Worm (Caenorhabditis elegans): Measurements from ENCODE around the gene fipr-20.
A peak's percentile ranks its signal among the peaks of the same experiment; 100 is the strongest.

Gene fipr-20

DNA sequence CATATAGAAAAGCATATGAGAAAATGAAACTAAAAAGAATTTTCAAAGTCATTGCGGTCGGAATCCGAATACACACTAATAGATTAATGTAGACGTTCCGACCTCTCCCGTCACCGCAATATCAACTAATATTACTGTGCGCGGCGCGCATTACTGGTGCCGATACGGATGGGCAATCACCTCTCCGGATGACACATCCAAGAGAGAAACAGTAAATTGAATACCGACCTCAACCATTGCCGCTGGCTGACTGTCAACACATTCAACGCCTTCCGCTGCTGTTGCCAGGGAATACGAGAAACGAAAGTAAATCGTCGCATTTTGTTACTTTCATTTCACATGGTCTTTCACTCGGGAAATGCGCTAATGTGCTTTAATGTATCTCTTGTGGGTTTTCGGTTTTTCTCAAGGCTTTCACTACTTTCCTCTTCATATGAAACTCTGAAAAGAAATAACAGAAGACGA, 32.7 kb upstream of the fipr-20 start:
- no peak for TF ChIP-seq pha-4 (tag; optimal IDR thresholded peaks at IDR 0.05)
- no peak for TF ChIP-seq sox-4 (tag; optimal IDR thresholded peaks at IDR 0.05)
- TF ChIP-seq ama-1 (optimal IDR thresholded peaks at IDR 0.05) = peak; percentile 51
- no peak for TF ChIP-seq unc-55 (GFP tag; optimal IDR thresholded peaks at IDR 0.05)

DNA sequence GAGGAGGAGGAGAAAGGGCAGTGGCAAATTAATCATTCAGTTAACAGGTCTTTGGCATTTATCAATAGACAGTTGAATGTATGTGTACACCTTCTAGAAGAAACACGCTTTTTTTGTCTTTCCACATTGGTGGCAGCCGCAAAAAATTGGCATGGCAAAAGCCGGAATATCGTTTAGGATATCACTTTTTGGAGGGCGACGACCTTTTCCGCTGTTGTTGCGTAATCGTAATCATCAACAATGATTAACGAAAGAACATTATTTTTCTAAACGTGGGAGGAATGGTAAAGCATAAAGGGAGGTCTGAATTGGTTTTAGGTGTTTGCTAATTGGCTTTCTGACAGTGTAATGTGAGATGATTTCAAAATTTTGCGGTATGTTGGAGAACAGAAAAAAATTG, 29.7 kb upstream of the fipr-20 start:
- TF ChIP-seq fax-1 (tag; optimal IDR thresholded peaks at IDR 0.05) = no peak
- TF ChIP-seq T23F11.4 (GFP tag; optimal IDR thresholded peaks at IDR 0.05) = no peak
- TF ChIP-seq tbx-7 (tag; optimal IDR thresholded peaks at IDR 0.05) = no peak

DNA sequence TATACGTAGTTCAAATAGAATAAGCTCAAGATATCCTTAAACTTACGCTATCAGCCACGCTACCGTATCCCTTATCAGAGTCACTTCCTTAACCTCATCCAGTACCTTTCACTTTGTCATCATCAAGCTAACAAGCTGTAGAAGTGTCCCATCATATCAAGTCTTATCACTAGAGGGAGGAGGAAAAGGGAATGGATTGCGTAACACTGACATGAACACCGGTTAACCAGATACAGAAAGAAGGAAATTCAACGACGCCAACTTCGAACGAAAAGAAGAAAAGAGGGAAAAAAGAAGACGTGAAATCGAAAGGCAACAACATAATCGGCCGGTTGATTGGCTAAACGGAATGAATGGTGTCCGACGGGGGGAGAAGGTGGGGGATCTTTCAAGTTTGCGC, 27.9 kb upstream of the fipr-20 start:
- TF ChIP-seq ref-2 (tag; optimal IDR thresholded peaks at IDR 0.05) (peak; percentile 33), ttx-3 (tag; optimal IDR thresholded peaks at IDR 0.05) (no peak), ama-1 (optimal IDR thresholded peaks at IDR 0.05) (no peak), hlh-8 (tag; optimal IDR thresholded peaks at IDR 0.05) (no peak), zip-5 (tag; optimal IDR thresholded peaks at IDR 0.05) (no peak), ceh-6 (GFP tag; optimal IDR thresholded peaks at IDR 0.05) (no peak)

DNA sequence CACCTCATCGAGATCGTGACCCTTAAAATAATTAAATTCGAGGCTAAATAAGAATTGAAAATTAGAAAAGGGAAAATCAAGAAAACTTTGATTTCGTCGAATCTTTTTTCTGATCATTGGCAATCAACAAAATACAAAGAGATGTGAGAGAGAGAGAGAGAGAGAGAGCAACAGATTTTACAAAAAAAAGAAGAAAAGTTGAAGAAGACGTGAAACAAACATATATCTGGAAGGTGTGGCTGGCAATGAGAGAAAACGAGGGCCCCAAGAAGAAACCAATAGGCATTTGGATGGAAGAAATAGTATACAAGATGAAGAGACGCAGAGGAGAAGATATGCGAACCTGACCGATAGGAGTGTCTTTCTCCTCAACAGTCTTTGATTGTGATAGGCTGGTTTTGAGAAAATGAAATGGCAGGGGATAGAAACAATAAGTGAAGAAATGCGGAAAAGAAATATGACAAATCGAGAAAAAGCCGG, 26.9 kb upstream of the fipr-20 start, which contains the start of gene mup-4:
Gene mup-4, minus strand, starts transcription at position 51 of the 480 bp plus-strand sequence.
- TF ChIP-seq syd-9 (tag; optimal IDR thresholded peaks at IDR 0.05) (no peak), nfya-1 (tag; optimal IDR thresholded peaks at IDR 0.05) (peak; percentile 18)

DNA sequence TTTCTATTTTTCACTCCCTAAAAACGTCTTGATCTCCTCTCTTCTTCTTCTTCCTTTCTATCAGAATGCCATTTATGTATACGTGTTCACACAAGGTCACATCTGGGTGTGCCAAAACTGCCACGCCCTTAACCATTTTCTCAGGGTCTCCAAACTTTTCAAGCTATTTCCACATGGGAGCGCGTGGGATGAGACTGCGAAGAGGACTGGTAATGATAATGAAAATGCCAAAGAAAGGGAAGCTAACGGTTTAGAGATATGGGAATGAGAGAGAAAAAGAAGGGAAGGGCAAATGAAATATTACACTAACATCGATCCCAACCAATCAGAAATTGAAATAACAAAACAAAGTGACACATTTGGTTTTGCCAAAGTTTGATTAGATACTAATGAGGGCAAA, 26.1 kb upstream of the fipr-20 start:
- TF ChIP-seq ceh-6 (GFP tag; optimal IDR thresholded peaks at IDR 0.05) = no peak
- TF ChIP-seq fkh-6 (tag; optimal IDR thresholded peaks at IDR 0.05) = no peak
- no peak for TF ChIP-seq hlh-8 (tag; optimal IDR thresholded peaks at IDR 0.05)
- TF ChIP-seq ama-1 (optimal IDR thresholded peaks at IDR 0.05) = no peak
- no peak for TF ChIP-seq ceh-18 (tag; optimal IDR thresholded peaks at IDR 0.05)
- no peak for TF ChIP-seq pha-2 (tag; optimal IDR thresholded peaks at IDR 0.05)
- TF ChIP-seq unc-42 (tag; optimal IDR thresholded peaks at IDR 0.05) = no peak
- no peak for TF ChIP-seq nhr-232 (tag; optimal IDR thresholded peaks at IDR 0.05)
- no peak for TF ChIP-seq sdc-2 (tag; optimal IDR thresholded peaks at IDR 0.05)
- TF ChIP-seq sox-2 (GFP tag; IDR thresholded peaks at IDR 0.05) = no peak
- no peak for TF ChIP-seq gmeb-2 (tag; optimal IDR thresholded peaks at IDR 0.05)
- TF ChIP-seq ceh-19 (GFP tag; optimal IDR thresholded peaks at IDR 0.05) = no peak

DNA sequence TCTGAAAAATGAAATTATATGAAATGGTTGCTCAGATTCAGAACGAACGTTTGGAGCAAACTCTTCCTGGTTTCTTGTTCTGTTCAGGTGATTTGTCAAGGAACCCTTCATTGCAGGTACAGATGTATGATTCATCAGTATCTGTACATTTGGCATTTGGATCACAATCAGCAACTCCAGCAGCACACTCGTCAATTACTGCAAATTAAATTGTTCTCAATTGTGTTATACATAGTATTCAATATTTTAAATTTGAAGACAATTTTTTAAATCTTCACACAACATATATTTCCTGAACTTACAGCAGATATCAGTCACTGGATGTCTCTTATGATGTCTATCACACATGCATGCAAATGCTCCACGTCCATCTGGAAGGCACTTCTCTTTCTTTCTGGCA, 22.6 kb upstream of the fipr-20 start:
- TF ChIP-seq ets-4 (tag; optimal IDR thresholded peaks at IDR 0.05) (no peak), C38D4.7 (GFP tag; optimal IDR thresholded peaks at IDR 0.05) (no peak), elt-4 (tag; optimal IDR thresholded peaks at IDR 0.05) (no peak), sox-4 (tag; optimal IDR thresholded peaks at IDR 0.05) (no peak), hlh-6 (tag; optimal IDR thresholded peaks at IDR 0.05) (no peak), sox-2 (GFP tag; IDR thresholded peaks at IDR 0.05) (no peak), nhr-232 (tag; optimal IDR thresholded peaks at IDR 0.05) (no peak), pha-2 (tag; optimal IDR thresholded peaks at IDR 0.05) (no peak), ceh-24 (tag; optimal IDR thresholded peaks at IDR 0.05) (no peak)

DNA sequence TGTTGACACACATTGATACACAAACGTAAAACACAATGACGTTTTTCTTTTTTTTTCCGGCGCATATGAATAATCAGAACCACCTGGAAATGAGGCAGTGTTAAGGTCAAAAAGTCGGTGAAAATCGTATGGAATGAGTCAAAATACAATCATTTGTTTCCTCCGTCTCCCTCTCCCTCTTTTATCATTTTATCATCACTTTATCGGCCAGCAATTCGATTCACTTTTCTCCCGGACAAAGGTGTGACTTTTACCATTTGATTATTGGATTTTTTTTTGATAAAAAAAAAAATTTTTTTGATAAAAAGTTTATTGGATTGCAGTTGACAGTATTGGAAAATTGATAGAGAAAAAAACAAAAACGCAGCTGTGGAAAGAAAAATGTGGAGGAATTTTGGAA, 16.7 kb upstream of the fipr-20 start:
- TF ChIP-seq ets-4 (tag; optimal IDR thresholded peaks at IDR 0.05) = no peak
- TF ChIP-seq dve-1 (tag; optimal IDR thresholded peaks at IDR 0.05) = no peak
- TF ChIP-seq che-1 (tag; optimal IDR thresholded peaks at IDR 0.05) = no peak
- TF ChIP-seq elt-4 (tag; optimal IDR thresholded peaks at IDR 0.05) = no peak
- TF ChIP-seq mec-3 (tag; optimal IDR thresholded peaks at IDR 0.05; ENCODE audit: borderline replicate concordance) = no peak
- no peak for TF ChIP-seq hlh-15 (tag; optimal IDR thresholded peaks at IDR 0.05)
- TF ChIP-seq lin-11 (tag; optimal IDR thresholded peaks at IDR 0.05) = no peak
- no peak for TF ChIP-seq ceh-34 (tag; optimal IDR thresholded peaks at IDR 0.05)
- no peak for TF ChIP-seq C38D4.7 (GFP tag; optimal IDR thresholded peaks at IDR 0.05)
- no peak for TF ChIP-seq madf-2 (tag; optimal IDR thresholded peaks at IDR 0.05)
- no peak for TF ChIP-seq ama-1 (optimal IDR thresholded peaks at IDR 0.05)
- no peak for TF ChIP-seq rnt-1 (tag; optimal IDR thresholded peaks at IDR 0.05)
- no peak for TF ChIP-seq zip-5 (tag; optimal IDR thresholded peaks at IDR 0.05)
